Worm (Caenorhabditis elegans) whole organism, young adult: ENCODE results near the gene mthf-1.

ENCODE experiments used
- B0035.1 ChIP-seq: sonication (generic microtip); optimal IDR thresholded peaks from 2 replicates; lab custom pipeline; 2016; ENCODE audit warnings: missing genetic modification characterization, mild to moderate bottlenecking, missing compliant biosample characterization, missing genotype, missing genetic modification reagents
- C17E4.6 ChIP-seq: fragments of 200-800 bp; sonication (Bioruptor generic); IDR thresholded peaks from 2 replicates; pipeline ENCODE4 v1.3.6; 2022; ENCODE audit warnings: missing genetic modification reagents, missing genetic modification characterization, missing compliant biosample characterization
- D2030.7 ChIP-seq: fragments of 200-800 bp; sonication (Bioruptor generic); IDR thresholded peaks from 2 replicates; pipeline ENCODE4 v1.3.6; 2022; ENCODE audit warnings: missing genetic modification reagents, missing genetic modification characterization, missing compliant biosample characterization
- F10E7.11 ChIP-seq: sonication (generic microtip); optimal IDR thresholded peaks from 2 replicates; lab custom pipeline; 2017; ENCODE audit warnings: mild to moderate bottlenecking, missing genetic modification characterization, moderate library complexity, missing compliant biosample characterization
- K11D2.4 ChIP-seq: fragments of 200-800 bp; sonication (Bioruptor generic); IDR thresholded peaks from 2 replicates; pipeline ENCODE4 v1.3.6; 2022; ENCODE audit warnings: missing genetic modification reagents, missing genetic modification characterization, missing compliant biosample characterization
- T07F8.4 ChIP-seq: sonication (generic microtip); optimal IDR thresholded peaks from 2 replicates; lab custom pipeline; 2016; ENCODE audit warnings: mild to moderate bottlenecking, missing genetic modification characterization, moderate library complexity, missing compliant biosample characterization
- Y53G8AR.9 ChIP-seq: fragments of 200-800 bp; sonication (Bioruptor generic); conservative IDR thresholded peaks from 2 replicates; pipeline ENCODE4 v1.3.6; 2022; ENCODE audit warnings: missing genetic modification reagents, missing genetic modification characterization, missing compliant biosample characterization
- Y56A3A.18 ChIP-seq: fragments of 200-800 bp; sonication (Bioruptor generic); IDR thresholded peaks from 2 replicates; pipeline ENCODE4 v1.3.6; 2022; ENCODE audit warnings: missing genetic modification reagents, missing genetic modification characterization, missing compliant biosample characterization
- ZK185.1 ChIP-seq: sonication (generic microtip); optimal IDR thresholded peaks from 2 replicates; lab custom pipeline; 2016; ENCODE audit warnings: mild to moderate bottlenecking, missing genetic modification characterization, missing compliant biosample characterization; ENCODE audit not compliant: poor library complexity, severe bottlenecking
- ama-1 ChIP-seq, 3 experiments: fragments of 150-350 bp in 1 of 3; sonication (generic microtip) in 2 of 3; optimal IDR thresholded peaks; 2 replicates each; lab custom pipeline; 2014 to 2018; ENCODE audit warnings: missing biosample characterization in 2 of 3, missing genetic modification characterization in 2 of 3, missing genetic modification reagents in 2 of 3
- aptf-3 ChIP-seq: fragments of 200-800 bp; sonication (Bioruptor generic); IDR thresholded peaks from 2 replicates; pipeline ENCODE4 v1.3.6; 2022; ENCODE audit warnings: missing genetic modification characterization, missing compliant biosample characterization
- cebp-2 ChIP-seq: fragments of 200-800 bp; sonication (Bioruptor generic); IDR thresholded peaks from 2 replicates; pipeline ENCODE4 v1.3.6; 2022; ENCODE audit warnings: missing genetic modification characterization, missing compliant biosample characterization
- ceh-27 ChIP-seq: fragments of 200-800 bp; sonication (Bioruptor generic); optimal IDR thresholded peaks from 2 replicates; lab custom pipeline; 2018; ENCODE audit warnings: mild to moderate bottlenecking, missing genetic modification characterization, moderate library complexity, missing compliant biosample characterization
- dox-1 ChIP-seq: fragments of 200-800 bp; sonication (Bioruptor generic); IDR thresholded peaks from 2 replicates; pipeline ENCODE4 v1.3.6; 2022; ENCODE audit warnings: missing genetic modification reagents, missing genetic modification characterization, missing compliant biosample characterization
- ets-4 ChIP-seq: fragments of 200-800 bp; sonication (Bioruptor generic); optimal IDR thresholded peaks from 2 replicates; lab custom pipeline; 2018; ENCODE audit warnings: mild to moderate bottlenecking, missing genetic modification characterization, missing compliant biosample characterization
- hsf-1 ChIP-seq: fragments of 200-800 bp; sonication (Bioruptor generic); IDR thresholded peaks from 2 replicates; pipeline ENCODE4 v1.3.6; 2022; ENCODE audit warnings: missing genetic modification reagents, missing genetic modification characterization, missing compliant biosample characterization
- lin-35 ChIP-seq, 3 experiments: fragments of 150-350 bp in 2 of 3; sonication (generic microtip) in 1 of 3; optimal IDR thresholded peaks; 2 replicates each; lab custom pipeline; 2014 to 2018; ENCODE audit warnings: missing biosample characterization in 3 of 3, missing genetic modification characterization in 3 of 3, missing genetic modification reagents in 3 of 3
- lsl-1 ChIP-seq: fragments of 200-800 bp; sonication (Bioruptor generic); optimal IDR thresholded peaks from 2 replicates; lab custom pipeline; 2018; ENCODE audit warnings: mild to moderate bottlenecking, missing genetic modification characterization, moderate library complexity, missing compliant biosample characterization
- madf-10 ChIP-seq: sonication (generic microtip); optimal IDR thresholded peaks from 2 replicates; lab custom pipeline; 2016; ENCODE audit warnings: mild to moderate bottlenecking, missing genetic modification characterization, missing compliant biosample characterization
- madf-6 ChIP-seq: fragments of 200-800 bp; sonication (Bioruptor generic); IDR thresholded peaks from 2 replicates; pipeline ENCODE4 v1.3.6; 2022; ENCODE audit warnings: missing genetic modification reagents, missing genetic modification characterization, missing compliant biosample characterization
- madf-8 ChIP-seq: fragments of 200-800 bp; sonication (Bioruptor generic); conservative IDR thresholded peaks from 2 replicates; pipeline ENCODE4 v1.3.6; 2022; ENCODE audit warnings: missing genetic modification reagents, missing genetic modification characterization, missing compliant biosample characterization
- nfyb-1 ChIP-seq: fragments of 200-800 bp; sonication (Bioruptor generic); IDR thresholded peaks from 2 replicates; pipeline ENCODE4 v1.3.6; 2022; ENCODE audit warnings: missing genetic modification reagents, missing genetic modification characterization, missing compliant biosample characterization
- nhr-179 ChIP-seq: sonication (generic microtip); optimal IDR thresholded peaks from 2 replicates; lab custom pipeline; 2016; ENCODE audit warnings: mild to moderate bottlenecking, missing genetic modification characterization, missing compliant biosample characterization
- pbrm-1 ChIP-seq: fragments of 200-800 bp; sonication (Bioruptor generic); IDR thresholded peaks from 2 replicates; pipeline ENCODE4 v1.3.6; 2022; ENCODE audit warnings: missing genetic modification reagents, missing genetic modification characterization, missing compliant biosample characterization
- repo-1 ChIP-seq: sonication (generic microtip); optimal IDR thresholded peaks from 2 replicates; lab custom pipeline; 2017; ENCODE audit warnings: mild to moderate bottlenecking, missing genetic modification characterization, missing compliant biosample characterization
- snpc-3.4 ChIP-seq: sonication (generic microtip); optimal IDR thresholded peaks from 2 replicates; lab custom pipeline; 2017; ENCODE audit warnings: missing genetic modification characterization, mild to moderate bottlenecking, missing compliant biosample characterization, antibody characterized with exemption, moderate library complexity, missing genotype, missing genetic modification reagents
- somi-1 ChIP-seq: fragments of 200-800 bp; sonication (Bioruptor generic); optimal IDR thresholded peaks from 2 replicates; lab custom pipeline; 2018; ENCODE audit warnings: mild to moderate bottlenecking, missing genetic modification characterization, missing compliant biosample characterization
- tbp1 ChIP-seq: fragments of 200-800 bp; sonication (Bioruptor generic); optimal IDR thresholded peaks from 2 replicates; lab custom pipeline; 2018; ENCODE audit warnings: mild to moderate bottlenecking, missing genetic modification characterization, missing compliant biosample characterization
- xnd-1 ChIP-seq: sonication (generic microtip); optimal IDR thresholded peaks from 2 replicates; lab custom pipeline; 2016; ENCODE audit warnings: missing genotype, missing genetic modification reagents, missing genetic modification characterization, missing compliant biosample characterization
- ztf-18 ChIP-seq: sonication (generic microtip); optimal IDR thresholded peaks from 2 replicates; lab custom pipeline; 2016; ENCODE audit warnings: missing genotype, mild to moderate bottlenecking, missing genetic modification characterization, missing compliant biosample characterization
- ztf-22 ChIP-seq: fragments of 200-800 bp; sonication (Bioruptor generic); optimal IDR thresholded peaks from 2 replicates; lab custom pipeline; 2018; ENCODE audit warnings: mild to moderate bottlenecking, missing genetic modification characterization, moderate library complexity, missing compliant biosample characterization
- ztf-25 ChIP-seq: fragments of 200-800 bp; sonication (Bioruptor generic); IDR thresholded peaks from 2 replicates; pipeline ENCODE4 v1.3.6; 2022; ENCODE audit warnings: missing genetic modification reagents, missing genetic modification characterization, missing compliant biosample characterization

Gene mthf-1

ce11 chrII:7778273-7778672 is 650 bp upstream of the mthf-1 start:
- 0 out of 2 replicates have a peak, but pooled peaks have one; percentile 51 for TF ChIP-seq Y56A3A.18 (GFP tag; lab: Robert Waterston, UW)
- TF ChIP-seq pbrm-1 (GFP tag; lab: Robert Waterston, UW), result no peak
- TF ChIP-seq, all 124 proteins: peak for 1

- peak; percentile 14 for TF ChIP-seq ets-4 (GFP tag; lab: Kevin White, UChicago)
- 0 out of 2 replicates have a peak, but pooled peaks have one; percentile 26 for TF ChIP-seq cebp-2
- peak; percentile 25; the same call in 1 of the 2 replicates for TF ChIP-seq nfyb-1 (GFP tag; lab: Robert Waterston, UW)
- no peak for TF ChIP-seq tbp1 (GFP tag; lab: Kevin White, UChicago)
- no peak for TF ChIP-seq nhr-179 (tag; lab: Kevin White, UChicago)
- TF ChIP-seq K11D2.4 (GFP tag; lab: Robert Waterston, UW), result 0 out of 2 replicates have a peak, but pooled peaks have one; percentile 16
Observed at ce11 chrII:7776715-7777114, 908 bp downstream of the mthf-1 start.

DNA sequence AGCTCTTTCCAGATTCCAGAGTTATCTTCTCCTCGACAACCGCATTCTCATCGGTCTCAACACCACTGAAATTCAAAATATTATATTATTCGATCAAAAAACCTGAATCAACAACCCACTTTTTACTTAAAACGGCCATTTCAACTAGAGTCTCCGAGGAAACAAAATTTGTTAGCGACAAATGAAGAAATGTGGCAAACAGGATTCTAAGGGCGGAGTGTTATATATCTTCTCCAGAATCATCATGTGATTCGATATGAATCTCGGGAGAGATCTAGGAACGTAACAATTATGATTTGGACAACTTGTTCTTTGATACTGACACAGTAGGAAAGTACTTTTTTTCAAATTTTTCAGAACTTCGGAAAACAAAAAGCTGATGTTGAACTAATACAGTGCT is 1.4 kb downstream of the mthf-1 start:
- TF ChIP-seq hsf-1 (GFP tag; lab: Robert Waterston, UW) (0 out of 2 replicates have a peak, but pooled peaks have one; percentile 9), lsl-1 (GFP tag; lab: Kevin White, UChicago) (no peak)

DNA sequence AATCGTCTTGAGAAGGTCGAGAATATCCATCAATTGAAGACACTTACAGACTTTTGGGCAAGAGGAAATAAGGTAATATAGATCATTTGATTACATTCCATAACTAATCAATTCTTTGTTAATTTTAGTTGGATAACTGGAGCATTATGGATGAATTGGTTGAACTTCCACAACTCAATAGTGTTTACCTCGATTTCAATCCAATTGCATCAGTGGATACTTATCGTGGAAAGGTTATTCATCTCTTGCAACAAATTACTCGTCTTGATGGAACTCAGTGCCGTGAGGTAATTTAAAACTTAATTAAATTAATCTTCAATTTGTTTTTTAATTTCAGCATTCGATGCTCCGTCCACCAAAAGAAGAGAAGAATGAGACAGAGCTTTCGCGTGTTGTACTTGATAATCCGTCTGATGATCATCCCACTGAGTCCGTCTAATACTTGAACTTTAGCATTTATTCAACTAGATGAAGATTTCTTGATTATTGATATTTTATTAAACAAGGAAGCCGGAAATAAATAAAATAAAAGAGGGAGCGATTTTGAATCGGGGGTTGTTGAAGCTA is 4.1 kb downstream of the mthf-1 start:
- TF ChIP-seq madf-6 (GFP tag; lab: Robert Waterston, UW), result no peak
- no peak for TF ChIP-seq ceh-27 (GFP tag; lab: Kevin White, UChicago)
- TF ChIP-seq ztf-25 (GFP tag; lab: Robert Waterston, UW), result no peak
- no peak for TF ChIP-seq ztf-22 (GFP tag; lab: Kevin White, UChicago)
- peak; percentile 57 for TF ChIP-seq repo-1 (tag; lab: Kevin White, UChicago)
- TF ChIP-seq ztf-18 (tag; lab: Kevin White, UChicago), result no peak
- TF ChIP-seq ZK185.1 (tag; lab: Kevin White, UChicago), result peak; percentile 31
- no peak for TF ChIP-seq D2030.7 (GFP tag; lab: Robert Waterston, UW)
- no peak for TF ChIP-seq tbp1 (GFP tag; lab: Kevin White, UChicago)
- TF ChIP-seq C17E4.6 (GFP tag; lab: Robert Waterston, UW), result no peak
- TF ChIP-seq ama-1 (optimal IDR thresholded peaks at IDR 0.05; lab: Kevin White, UChicago), result peak; percentile 68
- no peak for TF ChIP-seq ama-1 (GFP tag; optimal IDR thresholded peaks at IDR 0.05; lab: Kevin White, UChicago)
- TF ChIP-seq T07F8.4 (tag; lab: Kevin White, UChicago), result no peak
- TF ChIP-seq lin-35 (GFP tag; optimal IDR thresholded peaks at IDR 0.05; lab: Kevin White, UChicago), result peak in 1 of 3 experiments; percentile 16
- no peak for TF ChIP-seq madf-8 (GFP tag; lab: Robert Waterston, UW)
- TF ChIP-seq Y53G8AR.9 (GFP tag; lab: Robert Waterston, UW), result 0 out of 2 replicates have a peak, but pooled peaks have one; percentile 27
- no peak for TF ChIP-seq F10E7.11 (tag; lab: Kevin White, UChicago)
- TF ChIP-seq dox-1 (GFP tag; lab: Robert Waterston, UW), result no peak

ce11 chrII:7772411-7772810 is 5.2 kb downstream of the mthf-1 start, which contains the start of gene C06A8.6:
Gene C06A8.6, plus strand, starts transcription at chrII:7772499.
- TF ChIP-seq aptf-3 (GFP tag; lab: Robert Waterston, UW), result no peak

- TF ChIP-seq B0035.1 (no peak), somi-1 (no peak), madf-10 (tag; lab: Kevin White, UChicago) (no peak), xnd-1 (tag; lab: Kevin White, UChicago) (no peak), snpc-3.4 (tag; lab: Kevin White, UChicago) (no peak)
Observed at ce11 chrII:7771917-7772316, 5.7 kb downstream of the mthf-1 start, which contains the start of gene C06A8.8. Gene C06A8.8, minus strand, starts transcription at chrII:7772017.
